Fruit fly (Drosophila melanogaster) whole organism, embryonic: ENCODE measurements around the gene Ser12.

Experiments used
- BtbVII ChIP-seq: fragments of 200-800 bp; sonication (Bioruptor generic); optimal IDR thresholded peaks from 3 replicates; lab custom pipeline; 2017; ENCODE audit warnings: missing biosample characterization, mild to moderate bottlenecking, missing genetic modification characterization
- CG10462 ChIP-seq: fragments of 200-800 bp; sonication (Bioruptor generic); optimal IDR thresholded peaks from 2 replicates; lab custom pipeline; 2016; ENCODE audit warnings: missing biosample characterization, missing genetic modification characterization
- CG10959 ChIP-seq: fragments of 200-800 bp; sonication (Bioruptor generic); IDR thresholded peaks from 2 replicates; pipeline ENCODE4 v1.3.6; 2022; ENCODE audit warnings: missing biosample characterization, missing genetic modification characterization
- CG11085 ChIP-seq: fragments of 200-800 bp; sonication (Bioruptor generic); IDR thresholded peaks from 2 replicates; pipeline ENCODE4 v1.3.6; 2022; ENCODE audit warnings: missing biosample characterization, missing genetic modification characterization
- CG11398 ChIP-seq: fragments of 200-800 bp; sonication (Bioruptor generic); optimal IDR thresholded peaks from 2 replicates; lab custom pipeline; 2016; ENCODE audit warnings: missing biosample characterization, missing genetic modification characterization
- CG12071 ChIP-seq: fragments of 200-800 bp; sonication (Bioruptor generic); optimal IDR thresholded peaks from 3 replicates; lab custom pipeline; 2018; ENCODE audit warnings: missing biosample characterization, mild to moderate bottlenecking, missing genetic modification characterization
- CG14441 ChIP-seq: fragments of 200-800 bp; sonication (Bioruptor generic); IDR thresholded peaks from 2 replicates; pipeline ENCODE4 v1.3.6; 2022; ENCODE audit warnings: missing biosample characterization, missing genetic modification characterization
- CG14667 ChIP-seq: fragments of 200-800 bp; sonication (Bioruptor generic); IDR thresholded peaks from 2 replicates; pipeline ENCODE4 v1.3.6; 2022; ENCODE audit warnings: missing biosample characterization, missing genetic modification characterization
- CG1647 ChIP-seq: fragments of 200-800 bp; sonication (Bioruptor generic); optimal IDR thresholded peaks from 3 replicates; lab custom pipeline; 2016; ENCODE audit warnings: missing biosample characterization, missing genetic modification characterization
- CG16863 ChIP-seq: fragments of 200-800 bp; sonication (Bioruptor generic); optimal IDR thresholded peaks from 3 replicates; lab custom pipeline; 2016; ENCODE audit warnings: missing biosample characterization, missing genetic modification characterization
- CG18619 ChIP-seq: fragments of 200-800 bp; sonication (Bioruptor generic); optimal IDR thresholded peaks from 3 replicates; lab custom pipeline; 2017; ENCODE audit warnings: missing biosample characterization, mild to moderate bottlenecking, missing genetic modification characterization
- CG2712 ChIP-seq: fragments of 200-800 bp; optimal IDR thresholded peaks from 3 replicates; lab custom pipeline; 2019; ENCODE audit warnings: missing biosample characterization, mild to moderate bottlenecking, missing genetic modification characterization, moderate library complexity
- CG32767 ChIP-seq: fragments of 200-800 bp; sonication (Bioruptor generic); IDR thresholded peaks from 2 replicates; pipeline ENCODE4 v1.3.6; 2022; ENCODE audit warnings: missing biosample characterization, missing genetic modification characterization
- CG3838 ChIP-seq: fragments of 200-800 bp; sonication (Bioruptor generic); optimal IDR thresholded peaks from 3 replicates; lab custom pipeline; 2016; ENCODE audit warnings: missing biosample characterization, missing genetic modification characterization
- CG6254 ChIP-seq: fragments of 200-800 bp; sonication (Bioruptor generic); optimal IDR thresholded peaks from 3 replicates; lab custom pipeline; 2017; ENCODE audit warnings: mild to moderate bottlenecking, missing biosample characterization, missing genetic modification reagents, missing genetic modification characterization
- CG6791 ChIP-seq: fragments of 200-800 bp; sonication (Bioruptor generic); IDR thresholded peaks from 3 replicates; pipeline ENCODE4 v1.3.6; 2022; ENCODE audit warnings: missing biosample characterization, missing genetic modification characterization; ENCODE audit not compliant: partially characterized antibody
- CG8290 ChIP-seq, 3 experiments: fragments of 200-800 bp; sonication (Bioruptor generic); optimal IDR thresholded peaks; 2 replicates each; lab custom pipeline; 2016 to 2019; ENCODE audit warnings: missing biosample characterization in 3 of 3, missing genetic modification characterization in 3 of 3, mild to moderate bottlenecking in 2 of 3, moderate library complexity in 1 of 3
- CG8388 ChIP-seq: fragments of 200-800 bp; sonication (Bioruptor generic); optimal IDR thresholded peaks from 2 replicates; lab custom pipeline; 2019; ENCODE audit warnings: missing biosample characterization, mild to moderate bottlenecking, missing genetic modification characterization, moderate library complexity
- Hand ChIP-seq: fragments of 200-800 bp; sonication (Bioruptor generic); optimal IDR thresholded peaks from 2 replicates; lab custom pipeline; 2017; ENCODE audit warnings: mild to moderate bottlenecking, missing biosample characterization, missing genetic modification reagents, missing genetic modification characterization
- Hr39 ChIP-seq: fragments of >200 bp; optimal IDR thresholded peaks from 2 replicates; lab custom pipeline; 2017
- MTF-1 ChIP-seq: fragments of 200-800 bp; sonication (Bioruptor generic); optimal IDR thresholded peaks from 2 replicates; lab custom pipeline; 2018; ENCODE audit warnings: missing biosample characterization, mild to moderate bottlenecking, missing genetic modification characterization, borderline replicate concordance
- NC2α ChIP-seq: fragments of 200-800 bp; sonication (Bioruptor generic); optimal IDR thresholded peaks from 2 replicates; lab custom pipeline; 2016; ENCODE audit warnings: missing biosample characterization, missing genetic modification characterization
- Nf-YC ChIP-seq: fragments of 200-800 bp; optimal IDR thresholded peaks from 3 replicates; lab custom pipeline; 2019; ENCODE audit warnings: missing biosample characterization, mild to moderate bottlenecking, missing genetic modification characterization, moderate library complexity
- NfI ChIP-seq: fragments of 200-800 bp; sonication (Bioruptor generic); optimal IDR thresholded peaks from 3 replicates; lab custom pipeline; 2018; ENCODE audit warnings: missing biosample characterization, mild to moderate bottlenecking, missing genetic modification characterization, moderate library complexity
- Ptx1 ChIP-seq: fragments of 200-800 bp; sonication (Bioruptor generic); IDR thresholded peaks from 2 replicates; pipeline ENCODE4 v1.3.6; 2022; ENCODE audit warnings: missing biosample characterization, missing genetic modification characterization
- Ravus ChIP-seq: fragments of 200-800 bp; sonication (Bioruptor generic); IDR thresholded peaks from 2 replicates; pipeline ENCODE4 v1.3.6; 2022; ENCODE audit warnings: missing biosample characterization, missing genetic modification characterization
- Side ChIP-seq: fragments of 200-800 bp; sonication (Bioruptor generic); optimal IDR thresholded peaks from 2 replicates; lab custom pipeline; 2016; ENCODE audit warnings: missing biosample characterization, missing genetic modification characterization
- Sox100B ChIP-seq: fragments of 200-800 bp; sonication (Bioruptor generic); optimal IDR thresholded peaks from 3 replicates; lab custom pipeline; 2018; ENCODE audit warnings: missing biosample characterization, mild to moderate bottlenecking, missing genetic modification characterization
- Sry-δ ChIP-seq: fragments of 200-800 bp; sonication (Bioruptor generic); optimal IDR thresholded peaks from 2 replicates; lab custom pipeline; 2016; ENCODE audit warnings: missing biosample characterization, missing genetic modification characterization
- Xbp1 ChIP-seq: fragments of 200-800 bp; sonication (Bioruptor generic); optimal IDR thresholded peaks from 3 replicates; lab custom pipeline; 2016; ENCODE audit warnings: missing biosample characterization, mild to moderate bottlenecking, missing genetic modification characterization
- YL-1 ChIP-seq: fragments of 200-800 bp; sonication (Bioruptor generic); optimal IDR thresholded peaks from 3 replicates; lab custom pipeline; 2017; ENCODE audit warnings: missing biosample characterization, mild to moderate bottlenecking, missing genetic modification characterization
- ab ChIP-seq: fragments of 200-800 bp; sonication (Bioruptor generic); optimal IDR thresholded peaks from 2 replicates; lab custom pipeline; 2016; ENCODE audit warnings: missing biosample characterization, missing genetic modification characterization
- br ChIP-seq: fragments of >200 bp; optimal IDR thresholded peaks from 2 replicates; lab custom pipeline; 2017
- bsh ChIP-seq, 2 experiments: fragments of 200-800 bp; sonication (Bioruptor generic); optimal IDR thresholded peaks; 2 replicates each; lab custom pipeline; 2017 to 2018; ENCODE audit warnings: mild to moderate bottlenecking in 2 of 2, missing biosample characterization in 2 of 2, missing genetic modification characterization in 2 of 2, moderate library complexity in 1 of 2
- dati ChIP-seq: fragments of 200-800 bp; sonication (Bioruptor generic); IDR thresholded peaks from 2 replicates; pipeline ENCODE4 v1.3.6; 2022; ENCODE audit warnings: missing biosample characterization, missing genetic modification characterization
- disco-r ChIP-seq: fragments of 200-800 bp; sonication (Bioruptor generic); optimal IDR thresholded peaks from 2 replicates; lab custom pipeline; 2016; ENCODE audit warnings: missing biosample characterization, missing genetic modification characterization
- dm ChIP-seq: fragments of 200-800 bp; sonication (Bioruptor generic); optimal IDR thresholded peaks from 3 replicates; lab custom pipeline; 2016; ENCODE audit warnings: missing biosample characterization, missing genetic modification characterization
- esg ChIP-seq: fragments of 200-800 bp; sonication (Bioruptor generic); conservative IDR thresholded peaks from 2 replicates; pipeline ENCODE4 v1.3.6; 2022; ENCODE audit warnings: missing biosample characterization, missing genetic modification characterization
- eve ChIP-seq, 2 experiments: fragments of >200 bp; optimal IDR thresholded peaks; 2 replicates each; lab custom pipeline; 2017; ENCODE audit warnings: missing biosample characterization in 2 of 2, missing genetic modification characterization in 2 of 2
- gsb-n ChIP-seq: fragments of 200-800 bp; sonication (Bioruptor generic); optimal IDR thresholded peaks from 3 replicates; lab custom pipeline; 2018; ENCODE audit warnings: missing biosample characterization, mild to moderate bottlenecking, missing genetic modification characterization
- ham ChIP-seq: fragments of 200-800 bp; sonication (Bioruptor generic); IDR thresholded peaks from 2 replicates; pipeline ENCODE4 v1.3.6; 2022; ENCODE audit warnings: missing biosample characterization, missing genetic modification characterization
- mirr ChIP-seq: fragments of 200-800 bp; sonication (Bioruptor generic); optimal IDR thresholded peaks from 3 replicates; lab custom pipeline; 2018; ENCODE audit warnings: missing biosample characterization, mild to moderate bottlenecking, missing genetic modification characterization
- nerfin-2 ChIP-seq: fragments of 200-800 bp; sonication (Bioruptor generic); IDR thresholded peaks from 2 replicates; pipeline ENCODE4 v1.3.6; 2022; ENCODE audit warnings: missing biosample characterization, missing genetic modification characterization; ENCODE audit not compliant: partially characterized antibody
- psq ChIP-seq: fragments of 200-800 bp; sonication (Bioruptor generic); optimal IDR thresholded peaks from 2 replicates; lab custom pipeline; 2017; ENCODE audit warnings: missing biosample characterization, missing genetic modification characterization
- ranshi ChIP-seq: fragments of 200-800 bp; sonication (Bioruptor generic); IDR thresholded peaks from 2 replicates; pipeline ENCODE4 v1.3.6; 2022; ENCODE audit warnings: missing biosample characterization, missing genetic modification characterization
- schlank ChIP-seq: fragments of 200-800 bp; sonication (Bioruptor generic); optimal IDR thresholded peaks from 2 replicates; lab custom pipeline; 2018; ENCODE audit warnings: missing biosample characterization, mild to moderate bottlenecking, missing genetic modification characterization
- sd ChIP-seq: fragments of 200-800 bp; sonication (Bioruptor generic); optimal IDR thresholded peaks from 3 replicates; lab custom pipeline; 2018; ENCODE audit warnings: missing biosample characterization, mild to moderate bottlenecking, missing genetic modification characterization, moderate library complexity
- shn ChIP-seq: fragments of 200-800 bp; sonication (Bioruptor generic); optimal IDR thresholded peaks from 3 replicates; lab custom pipeline; 2016; ENCODE audit warnings: missing biosample characterization, missing genetic modification characterization
- so ChIP-seq: fragments of 200-800 bp; sonication (Bioruptor generic); IDR thresholded peaks from 3 replicates; pipeline ENCODE4 v1.3.6; 2022; ENCODE audit warnings: missing biosample characterization, missing genetic modification characterization
- tap ChIP-seq: fragments of 200-800 bp; optimal IDR thresholded peaks from 3 replicates; lab custom pipeline; 2019; ENCODE audit warnings: missing biosample characterization, mild to moderate bottlenecking, missing genetic modification characterization, moderate library complexity
- tup ChIP-seq: fragments of 200-800 bp; sonication (Bioruptor generic); optimal IDR thresholded peaks from 2 replicates; lab custom pipeline; 2016; ENCODE audit warnings: missing biosample characterization, mild to moderate bottlenecking, missing genetic modification characterization, moderate library complexity
- zen2 ChIP-seq: fragments of 200-800 bp; sonication (Bioruptor generic); IDR thresholded peaks from 3 replicates; pipeline ENCODE4 v1.3.6; 2022; ENCODE audit warnings: missing biosample characterization, missing genetic modification characterization; ENCODE audit not compliant: partially characterized antibody

Ser12 gene

DNA sequence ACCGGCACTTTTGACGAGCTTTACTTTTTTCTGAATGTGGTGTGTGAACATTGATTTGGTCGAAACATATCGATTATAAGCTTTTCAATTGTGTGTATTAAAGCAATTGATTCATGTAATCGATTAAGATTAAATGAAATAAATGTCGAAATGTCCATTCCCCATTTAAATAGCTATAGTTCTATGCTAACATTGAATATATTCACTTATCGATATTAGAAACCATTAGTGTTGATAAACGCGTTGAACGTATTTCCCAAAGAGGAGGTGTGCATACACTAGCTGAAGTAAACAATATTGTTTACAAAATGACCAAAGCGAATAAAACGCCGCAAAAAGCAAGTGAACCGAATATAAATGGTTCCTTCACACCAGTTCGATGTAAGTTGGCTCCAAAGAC lies 37.1 kb downstream of the Ser12 start, which contains the start of the genes Uch and CG34174 (continued):
- no peak for TF ChIP-seq CG14441 (GFP tag; lab: Robert Waterston, UW)
- TF ChIP-seq CG1647, result no peak
- TF ChIP-seq ranshi, result no peak
- TF ChIP-seq Side, result no peak
- TF ChIP-seq Nf-YC (tag; lab: Kevin White, UChicago), result peak; percentile 27
- TF ChIP-seq Hand, result no peak
- no peak for TF ChIP-seq dm
- no peak for TF ChIP-seq CG10959 (GFP tag; lab: Robert Waterston, UW)
- no peak for TF ChIP-seq psq (GFP tag; lab: Kevin White, UChicago)
- TF ChIP-seq Xbp1, result no peak
- no peak for TF ChIP-seq CG11085 (GFP tag; lab: Robert Waterston, UW)
- TF ChIP-seq CG8388 (GFP tag; lab: Kevin White, UChicago), result no peak
- peak; percentile 37 for TF ChIP-seq YL-1 (GFP tag; lab: Kevin White, UChicago)
- TF ChIP-seq gsb-n, result no peak
- TF ChIP-seq CG3838 (GFP tag; lab: Kevin White, UChicago), result no peak
- TF ChIP-seq CG14667 (GFP tag; lab: Robert Waterston, UW), result no peak
- TF ChIP-seq CG6254 (GFP tag; lab: Kevin White, UChicago), result no peak
- TF ChIP-seq ham (GFP tag; lab: Robert Waterston, UW), result no peak
- no peak for TF ChIP-seq ab
- no peak for TF ChIP-seq br (lab: Kevin White, UChicago)
- TF ChIP-seq bsh (GFP tag; optimal IDR thresholded peaks at IDR 0.05; lab: Kevin White, UChicago), result peak in 1 of 2 experiments; percentile 11
- TF ChIP-seq CG10462 (GFP tag; lab: Kevin White, UChicago), result no peak
- TF ChIP-seq NC2α (GFP tag; lab: Kevin White, UChicago), result no peak
- TF ChIP-seq MTF-1, result no peak
- no peak for TF ChIP-seq disco-r
- TF ChIP-seq Sry-δ (GFP tag; lab: Kevin White, UChicago), result peak; percentile 70
- no peak for TF ChIP-seq dati (GFP tag; lab: Robert Waterston, UW)
- peak; percentile 29 for TF ChIP-seq NfI (GFP tag; lab: Kevin White, UChicago)
- TF ChIP-seq Ravus (GFP tag; lab: Robert Waterston, UW), result no peak
- TF ChIP-seq CG8290 (GFP tag; optimal IDR thresholded peaks at IDR 0.05; lab: Kevin White, UChicago), result peak; percentile 96
- TF ChIP-seq CG8290 (tag; optimal IDR thresholded peaks at IDR 0.05; lab: Kevin White, UChicago), result peak; percentile 59 to 82
- TF ChIP-seq BtbVII (GFP tag; lab: Kevin White, UChicago), result peak; percentile 15
- no peak for TF ChIP-seq CG12071 (GFP tag; lab: Kevin White, UChicago)
- TF ChIP-seq esg (GFP tag; lab: Robert Waterston, UW), result no peak
- TF ChIP-seq CG11398 (GFP tag; lab: Kevin White, UChicago), result no peak
- no peak for TF ChIP-seq tap
- no peak for TF ChIP-seq CG32767 (GFP tag; lab: Robert Waterston, UW)
- no peak for TF ChIP-seq shn (GFP tag; lab: Kevin White, UChicago)
- TF ChIP-seq eve (GFP tag; optimal IDR thresholded peaks at IDR 0.05; lab: Kevin White, UChicago), result no peak
- TF ChIP-seq Sox100B (GFP tag; lab: Kevin White, UChicago), result no peak
- TF ChIP-seq zen2, result peak; percentile 65; the same call in 2 of the 3 replicates
- no peak for TF ChIP-seq Ptx1
- no peak for TF ChIP-seq so (GFP tag; lab: Robert Waterston, UW)
- TF ChIP-seq Hr39 (lab: Kevin White, UChicago), result no peak
- TF ChIP-seq mirr (GFP tag; lab: Kevin White, UChicago), result no peak
- TF ChIP-seq tup (GFP tag; lab: Kevin White, UChicago), result no peak
- no peak for TF ChIP-seq schlank (tag; lab: Kevin White, UChicago)
- no peak; the same call in 1 of the 2 replicates for TF ChIP-seq nerfin-2 (GFP tag; lab: Robert Waterston, UW)
- TF ChIP-seq CG6791, result peak; percentile 65
- TF ChIP-seq sd (tag; lab: Kevin White, UChicago), result no peak
- no peak for TF ChIP-seq CG18619 (GFP tag; lab: Kevin White, UChicago)
- peak; percentile 23 for TF ChIP-seq CG2712 (tag; lab: Kevin White, UChicago)
- TF ChIP-seq CG16863 (GFP tag; lab: Kevin White, UChicago), result no peak
